Worm (Caenorhabditis elegans) whole organism, young adult: ENCODE data around the gene mrpl-39.
A peak's percentile ranks its signal among the peaks of the same experiment; 100 is the strongest.

ENCODE experiments used
- B0261.1 ChIP-seq: sonication (generic microtip); optimal IDR thresholded peaks from 2 replicates; lab custom pipeline; 2016; ENCODE audit warnings: mild to moderate bottlenecking, missing genetic modification characterization, moderate library complexity, missing compliant biosample characterization
- C17E4.6 ChIP-seq: fragments of 200-800 bp; sonication (Bioruptor generic); IDR thresholded peaks from 2 replicates; pipeline ENCODE4 v1.3.6; 2022; ENCODE audit warnings: missing genetic modification reagents, missing genetic modification characterization, missing compliant biosample characterization
- Y53F4B.3 ChIP-seq: fragments of 200-800 bp; sonication (Bioruptor generic); IDR thresholded peaks from 2 replicates; pipeline ENCODE4 v1.3.6; 2022; ENCODE audit warnings: missing genetic modification reagents, missing genetic modification characterization, missing compliant biosample characterization
- Y53G8AR.9 ChIP-seq: fragments of 200-800 bp; sonication (Bioruptor generic); conservative IDR thresholded peaks from 2 replicates; pipeline ENCODE4 v1.3.6; 2022; ENCODE audit warnings: missing genetic modification reagents, missing genetic modification characterization, missing compliant biosample characterization
- Y56A3A.18 ChIP-seq: fragments of 200-800 bp; sonication (Bioruptor generic); IDR thresholded peaks from 2 replicates; pipeline ENCODE4 v1.3.6; 2022; ENCODE audit warnings: missing genetic modification reagents, missing genetic modification characterization, missing compliant biosample characterization
- Y79H2A.3 ChIP-seq: fragments of 200-800 bp; sonication (Bioruptor generic); conservative IDR thresholded peaks from 2 replicates; pipeline ENCODE4 v1.3.6; 2022; ENCODE audit warnings: missing genetic modification reagents, missing genetic modification characterization, missing compliant biosample characterization
- Y95B8A.8 ChIP-seq: fragments of 200-800 bp; sonication (Bioruptor generic); IDR thresholded peaks from 2 replicates; pipeline ENCODE4 v1.3.6; 2022; ENCODE audit warnings: missing genetic modification reagents, missing genetic modification characterization, missing compliant biosample characterization
- akir-1 ChIP-seq: fragments of 200-800 bp; sonication (Bioruptor generic); optimal IDR thresholded peaks from 2 replicates; lab custom pipeline; 2018; ENCODE audit warnings: mild to moderate bottlenecking, missing genetic modification characterization, moderate library complexity, missing compliant biosample characterization
- ama-1 ChIP-seq, 3 experiments: fragments of 150-350 bp in 1 of 3; sonication (generic microtip) in 2 of 3; optimal IDR thresholded peaks; 2 replicates each; lab custom pipeline; 2014 to 2018; ENCODE audit warnings: missing biosample characterization in 2 of 3, missing genetic modification characterization in 2 of 3, missing genetic modification reagents in 2 of 3
- athp-1 ChIP-seq: sonication (generic microtip); optimal IDR thresholded peaks from 2 replicates; lab custom pipeline; 2017; ENCODE audit warnings: mild to moderate bottlenecking, missing genetic modification characterization, missing compliant biosample characterization
- attf-3 ChIP-seq: fragments of 200-800 bp; sonication (Bioruptor generic); conservative IDR thresholded peaks from 2 replicates; pipeline ENCODE4 v1.3.6; 2022; ENCODE audit warnings: missing genetic modification reagents, missing genetic modification characterization, missing compliant biosample characterization
- bed-2 ChIP-seq: fragments of 200-800 bp; sonication (Bioruptor generic); IDR thresholded peaks from 2 replicates; pipeline ENCODE4 v1.3.6; 2022; ENCODE audit warnings: missing genetic modification reagents, missing genetic modification characterization, missing compliant biosample characterization
- cebp-1 ChIP-seq, 2 experiments: fragments of 200-800 bp in 1 of 2; sonication (Bioruptor generic) in 1 of 2; sonication (generic microtip) in 1 of 2; IDR thresholded peaks in 1 of 2; optimal IDR thresholded peaks in 1 of 2; 2 replicates each; pipeline versions ENCODE4 v1.3.6 to Lab custom; 2017 to 2022; ENCODE audit warnings: missing compliant biosample characterization in 2 of 2, missing genetic modification characterization in 2 of 2, mild to moderate bottlenecking in 1 of 2, missing genetic modification reagents in 1 of 2, moderate library complexity in 1 of 2
- cebp-2 ChIP-seq: fragments of 200-800 bp; sonication (Bioruptor generic); IDR thresholded peaks from 2 replicates; pipeline ENCODE4 v1.3.6; 2022; ENCODE audit warnings: missing genetic modification characterization, missing compliant biosample characterization
- ceh-91 ChIP-seq: fragments of 200-800 bp; sonication (Bioruptor generic); IDR thresholded peaks from 2 replicates; pipeline ENCODE4 v1.3.6; 2022; ENCODE audit warnings: missing genetic modification reagents, missing genetic modification characterization, missing compliant biosample characterization
- chd-7 ChIP-seq: sonication (generic microtip); optimal IDR thresholded peaks from 2 replicates; lab custom pipeline; 2016; ENCODE audit warnings: mild to moderate bottlenecking, missing genetic modification characterization, moderate library complexity, missing compliant biosample characterization
- die-1 ChIP-seq: sonication (generic microtip); optimal IDR thresholded peaks from 2 replicates; lab custom pipeline; 2016; ENCODE audit warnings: missing genotype, mild to moderate bottlenecking, missing genetic modification characterization, missing compliant biosample characterization
- dox-1 ChIP-seq: fragments of 200-800 bp; sonication (Bioruptor generic); IDR thresholded peaks from 2 replicates; pipeline ENCODE4 v1.3.6; 2022; ENCODE audit warnings: missing genetic modification reagents, missing genetic modification characterization, missing compliant biosample characterization
- dpl-1 ChIP-seq: fragments of 150-350 bp; optimal IDR thresholded peaks from 2 replicates; lab custom pipeline; 2014; ENCODE audit warnings: missing biosample characterization, missing genetic modification reagents, missing genetic modification characterization
- egl-44 ChIP-seq: fragments of 200-800 bp; sonication (Bioruptor generic); IDR thresholded peaks from 2 replicates; pipeline ENCODE4 v1.3.6; 2022; ENCODE audit warnings: missing genetic modification reagents, missing genetic modification characterization, missing compliant biosample characterization
- ekl-4 ChIP-seq: fragments of 200-800 bp; sonication (Bioruptor generic); IDR thresholded peaks from 2 replicates; pipeline ENCODE4 v1.3.6; 2022; ENCODE audit warnings: missing genetic modification reagents, missing genetic modification characterization, missing compliant biosample characterization
- fkh-3 ChIP-seq: sonication (generic microtip); optimal IDR thresholded peaks from 2 replicates; lab custom pipeline; 2016; ENCODE audit warnings: mild to moderate bottlenecking, missing genetic modification characterization, missing compliant biosample characterization
- hlh-12 ChIP-seq: sonication (generic microtip); optimal IDR thresholded peaks from 2 replicates; lab custom pipeline; 2016; ENCODE audit warnings: missing genetic modification characterization, missing compliant biosample characterization
- hmg-1.2 ChIP-seq: fragments of 200-800 bp; sonication (Bioruptor generic); IDR thresholded peaks from 2 replicates; pipeline ENCODE4 v1.3.6; 2022; ENCODE audit warnings: missing genetic modification reagents, missing genetic modification characterization, missing compliant biosample characterization
- lin-54 ChIP-seq: fragments of 200-800 bp; sonication (Bioruptor generic); optimal IDR thresholded peaks from 2 replicates; lab custom pipeline; 2018; ENCODE audit warnings: mild to moderate bottlenecking, missing genetic modification characterization, missing compliant biosample characterization
- lir-1 ChIP-seq: fragments of 200-800 bp; sonication (Bioruptor generic); conservative IDR thresholded peaks from 2 replicates; pipeline ENCODE4 v1.3.6; 2022; ENCODE audit warnings: missing genetic modification reagents, missing genetic modification characterization, missing compliant biosample characterization
- madf-8 ChIP-seq: fragments of 200-800 bp; sonication (Bioruptor generic); conservative IDR thresholded peaks from 2 replicates; pipeline ENCODE4 v1.3.6; 2022; ENCODE audit warnings: missing genetic modification reagents, missing genetic modification characterization, missing compliant biosample characterization
- mcd-1 ChIP-seq: fragments of 200-800 bp; sonication (Bioruptor generic); IDR thresholded peaks from 2 replicates; pipeline ENCODE4 v1.3.6; 2022; ENCODE audit warnings: missing genetic modification reagents, missing genetic modification characterization, missing compliant biosample characterization
- mel-28 ChIP-seq: sonication (generic microtip); optimal IDR thresholded peaks from 2 replicates; lab custom pipeline; 2016; ENCODE audit warnings: borderline replicate concordance, mild to moderate bottlenecking, missing genetic modification characterization, missing compliant biosample characterization
- mes-4 ChIP-seq: sonication (generic microtip); optimal IDR thresholded peaks from 2 replicates; lab custom pipeline; 2016; ENCODE audit warnings: missing genotype, missing genetic modification characterization, missing compliant biosample characterization
- mxl-1 ChIP-seq: sonication (generic microtip); optimal IDR thresholded peaks from 2 replicates; lab custom pipeline; 2016; ENCODE audit warnings: missing genetic modification characterization, missing compliant biosample characterization
- nhr-179 ChIP-seq: sonication (generic microtip); optimal IDR thresholded peaks from 2 replicates; lab custom pipeline; 2016; ENCODE audit warnings: mild to moderate bottlenecking, missing genetic modification characterization, missing compliant biosample characterization
- nhr-27 ChIP-seq: fragments of 200-800 bp; sonication (Bioruptor generic); optimal IDR thresholded peaks from 2 replicates; lab custom pipeline; 2018; ENCODE audit warnings: mild to moderate bottlenecking, missing genetic modification characterization, moderate library complexity, missing compliant biosample characterization
- repo-1 ChIP-seq: sonication (generic microtip); optimal IDR thresholded peaks from 2 replicates; lab custom pipeline; 2017; ENCODE audit warnings: mild to moderate bottlenecking, missing genetic modification characterization, missing compliant biosample characterization
- snpc-1.1 ChIP-seq: sonication (generic microtip); optimal IDR thresholded peaks from 2 replicates; lab custom pipeline; 2017; ENCODE audit warnings: missing genetic modification characterization, mild to moderate bottlenecking, missing compliant biosample characterization, antibody characterized with exemption, moderate library complexity, missing genotype, missing genetic modification reagents; ENCODE audit not compliant: insufficient read depth
- snpc-1.3 ChIP-seq: sonication (generic microtip); optimal IDR thresholded peaks from 2 replicates; lab custom pipeline; 2017; ENCODE audit warnings: missing genetic modification characterization, mild to moderate bottlenecking, missing compliant biosample characterization, antibody characterized with exemption, moderate library complexity, missing genotype, missing genetic modification reagents; ENCODE audit not compliant: insufficient read depth
- snpc-4 ChIP-seq, 5 experiments: fragments of 150-350 bp in 1 of 5; sonication (generic microtip) in 4 of 5; optimal IDR thresholded peaks; 2 replicates each; lab custom pipeline; 2014 to 2018; ENCODE audit warnings: missing genetic modification characterization in 5 of 5, missing biosample characterization in 3 of 5, antibody characterized with exemption in 2 of 5, mild to moderate bottlenecking in 2 of 5, missing compliant biosample characterization in 2 of 5, missing genotype in 2 of 5, moderate library complexity in 2 of 5, missing genetic modification reagents in 1 of 5
- tbp1 ChIP-seq: fragments of 200-800 bp; sonication (Bioruptor generic); optimal IDR thresholded peaks from 2 replicates; lab custom pipeline; 2018; ENCODE audit warnings: mild to moderate bottlenecking, missing genetic modification characterization, missing compliant biosample characterization
- unc-62 ChIP-seq: fragments of 150-350 bp; optimal IDR thresholded peaks from 2 replicates; lab custom pipeline; 2014; ENCODE audit warnings: missing biosample characterization, missing genetic modification reagents, missing genetic modification characterization
- xnd-1 ChIP-seq: sonication (generic microtip); optimal IDR thresholded peaks from 2 replicates; lab custom pipeline; 2016; ENCODE audit warnings: missing genotype, missing genetic modification reagents, missing genetic modification characterization, missing compliant biosample characterization
- ztf-18 ChIP-seq: sonication (generic microtip); optimal IDR thresholded peaks from 2 replicates; lab custom pipeline; 2016; ENCODE audit warnings: missing genotype, mild to moderate bottlenecking, missing genetic modification characterization, missing compliant biosample characterization
- ztf-25 ChIP-seq: fragments of 200-800 bp; sonication (Bioruptor generic); IDR thresholded peaks from 2 replicates; pipeline ENCODE4 v1.3.6; 2022; ENCODE audit warnings: missing genetic modification reagents, missing genetic modification characterization, missing compliant biosample characterization
- ztf-28 ChIP-seq: fragments of 200-800 bp; sonication (Bioruptor generic); IDR thresholded peaks from 2 replicates; pipeline ENCODE4 v1.3.6; 2022; ENCODE audit warnings: missing genetic modification reagents, missing genetic modification characterization, missing compliant biosample characterization
- ztf-3 ChIP-seq: fragments of 200-800 bp; sonication (Bioruptor generic); optimal IDR thresholded peaks from 2 replicates; lab custom pipeline; 2018; ENCODE audit warnings: mild to moderate bottlenecking, missing genetic modification characterization, missing compliant biosample characterization
- ztf-6 ChIP-seq: fragments of 200-800 bp; sonication (Bioruptor generic); IDR thresholded peaks from 2 replicates; pipeline ENCODE4 v1.3.6; 2022; ENCODE audit warnings: missing genetic modification reagents, missing genetic modification characterization, missing compliant biosample characterization

mrpl-39 gene

DNA sequence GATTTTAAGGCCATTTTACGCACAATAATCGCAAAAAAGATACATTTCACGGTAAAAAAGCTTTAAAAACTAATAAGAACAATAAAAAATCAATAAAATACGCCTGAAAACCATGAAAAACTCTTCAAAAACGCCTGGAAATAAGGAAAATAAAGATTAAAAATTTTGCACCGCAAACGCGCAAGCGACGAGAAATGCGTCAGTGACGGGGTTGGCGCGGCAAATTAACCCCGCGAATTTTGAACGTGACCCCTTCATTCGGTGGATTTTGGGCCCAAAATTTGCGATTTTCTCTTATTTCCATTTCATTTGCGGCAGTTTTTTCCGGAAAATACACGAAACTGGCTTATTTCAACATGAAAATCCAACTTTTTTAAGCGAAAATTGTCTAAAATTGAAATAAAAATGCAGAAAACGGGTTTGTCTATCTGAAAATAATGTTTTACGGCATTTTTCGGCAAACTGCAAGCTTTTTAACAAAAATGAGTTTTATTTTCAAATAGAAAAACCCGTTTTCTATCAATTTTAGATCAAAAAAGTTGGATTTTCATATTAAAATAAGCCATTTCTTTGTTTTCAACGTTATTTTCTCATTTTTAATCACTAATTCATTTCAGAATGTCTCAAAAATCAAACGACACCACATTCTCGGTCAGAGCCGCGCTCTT, 47.4 kb downstream of the mrpl-39 start, which contains the start of gene knl-3 (continued):
- peak; percentile 79; the same call in 1 of the 2 replicates for TF ChIP-seq egl-44 (GFP tag; lab: Robert Waterston, UW)
- TF ChIP-seq cebp-1 (GFP tag; IDR thresholded peaks at IDR 0.05; lab: Robert Waterston, UW): no peak
- peak; percentile 88 for TF ChIP-seq cebp-1 (tag; optimal IDR thresholded peaks at IDR 0.05; lab: Kevin White, UChicago)
- peak; percentile 72 for TF ChIP-seq repo-1 (tag; lab: Kevin White, UChicago)
- TF ChIP-seq athp-1 (tag; lab: Kevin White, UChicago): peak; percentile 89
- 0 out of 2 replicates have a peak, but pooled peaks have one; percentile 47 for TF ChIP-seq bed-2 (GFP tag; lab: Robert Waterston, UW)
- peak; percentile 90 for TF ChIP-seq Y95B8A.8 (GFP tag; lab: Robert Waterston, UW)
- no peak for TF ChIP-seq hlh-12
- no peak for TF ChIP-seq fkh-3 (tag; lab: Kevin White, UChicago)
- TF ChIP-seq mcd-1: peak; percentile 96
- TF ChIP-seq chd-7 (tag; lab: Kevin White, UChicago): peak; percentile 73
- TF ChIP-seq snpc-1.3 (tag; lab: Kevin White, UChicago): peak; percentile 82
- peak; percentile 100 for TF ChIP-seq ztf-18 (tag; lab: Kevin White, UChicago)
- TF ChIP-seq akir-1 (GFP tag; lab: Kevin White, UChicago): no peak
- peak; percentile 93 for TF ChIP-seq ceh-91 (GFP tag; lab: Robert Waterston, UW)
- TF ChIP-seq unc-62 (GFP tag; lab: Kevin White, UChicago): no peak
- TF ChIP-seq ztf-28 (GFP tag; lab: Robert Waterston, UW): peak; percentile 83
- TF ChIP-seq ztf-3 (GFP tag; lab: Kevin White, UChicago): no peak
- TF ChIP-seq C17E4.6 (GFP tag; lab: Robert Waterston, UW): peak; percentile 91
- TF ChIP-seq xnd-1: peak; percentile 89
- TF ChIP-seq ztf-6 (GFP tag; lab: Robert Waterston, UW): 0 out of 2 replicates have a peak, but pooled peaks have one; percentile 33
- TF ChIP-seq B0261.1: peak; percentile 26
- peak; percentile 77; the same call in 1 of the 2 replicates for TF ChIP-seq Y79H2A.3
- peak; percentile 35 for TF ChIP-seq mel-28 (tag; lab: Kevin White, UChicago)
- peak; percentile 98 for TF ChIP-seq dpl-1 (GFP tag; lab: Kevin White, UChicago)
- no peak for TF ChIP-seq ama-1 (optimal IDR thresholded peaks at IDR 0.05; lab: Kevin White, UChicago)
- TF ChIP-seq ama-1 (GFP tag; optimal IDR thresholded peaks at IDR 0.05; lab: Kevin White, UChicago): no peak
- TF ChIP-seq mxl-1 (tag; lab: Kevin White, UChicago): peak; percentile 13
- no peak for TF ChIP-seq cebp-2
- TF ChIP-seq ztf-25: no peak
- TF ChIP-seq Y56A3A.18 (GFP tag; lab: Robert Waterston, UW): peak; percentile 92
- TF ChIP-seq die-1 (tag; lab: Kevin White, UChicago): peak; percentile 13
- peak; percentile 99 for TF ChIP-seq lin-54
- no peak for TF ChIP-seq nhr-179 (tag; lab: Kevin White, UChicago)
- TF ChIP-seq tbp1: peak; percentile 72
- peak; percentile 7 for TF ChIP-seq mes-4 (tag; lab: Kevin White, UChicago)
- no peak for TF ChIP-seq Y53F4B.3 (GFP tag; lab: Robert Waterston, UW)
- no peak for TF ChIP-seq nhr-27
- TF ChIP-seq attf-3 (GFP tag; lab: Robert Waterston, UW): peak; percentile 73
- TF ChIP-seq snpc-4 (GFP tag; optimal IDR thresholded peaks at IDR 0.05; lab: Kevin White, UChicago): peak; percentile 48
- peak; percentile 58 to 78 (median 73) for TF ChIP-seq snpc-4 (tag; optimal IDR thresholded peaks at IDR 0.05; lab: Kevin White, UChicago)
- peak; percentile 76 for TF ChIP-seq hmg-1.2
- TF ChIP-seq Y53G8AR.9 (GFP tag; lab: Robert Waterston, UW): peak; percentile 96
- TF ChIP-seq dox-1 (GFP tag; lab: Robert Waterston, UW): peak; percentile 97
- TF ChIP-seq lir-1: peak; percentile 87
- peak; percentile 61 for TF ChIP-seq snpc-1.1 (tag; lab: Kevin White, UChicago)
- peak; percentile 95 for TF ChIP-seq ekl-4 (GFP tag; lab: Robert Waterston, UW)
- TF ChIP-seq madf-8 (GFP tag; lab: Robert Waterston, UW): peak; percentile 91
